Fruit fly (Drosophila melanogaster) whole organism, wandering third instar larva: ENCODE data around the gene Nep6.

ENCODE experiments used
- Abd-B ChIP-seq: fragments of >200 bp; optimal IDR thresholded peaks from 2 replicates; lab custom pipeline; 2017; ENCODE audit warnings: missing biosample characterization, missing genetic modification characterization
- CG9705 ChIP-seq: fragments of 200-800 bp; sonication (Bioruptor generic); optimal IDR thresholded peaks from 2 replicates; lab custom pipeline; 2018; ENCODE audit warnings: missing biosample characterization, mild to moderate bottlenecking, missing genetic modification characterization
- Dfd ChIP-seq: fragments of >200 bp; optimal IDR thresholded peaks from 2 replicates; lab custom pipeline; 2017; ENCODE audit warnings: missing biosample characterization, missing genetic modification characterization
- Dif ChIP-seq: fragments of 200-275, 200-300 bp; sonication (Bioruptor generic); optimal IDR thresholded peaks from 2 replicates; lab custom pipeline; 2018; ENCODE audit warnings: missing biosample characterization, missing genetic modification characterization; ENCODE audit not compliant: partially characterized antibody
- Mio ChIP-seq: sonication (Bioruptor generic); optimal IDR thresholded peaks from 2 replicates; lab custom pipeline; 2016; ENCODE audit warnings: missing biosample characterization, missing genetic modification characterization
- Rel ChIP-seq, 2 experiments: fragments of 200-800 bp; sonication (Bioruptor generic) in 1 of 2; optimal IDR thresholded peaks; 2 replicates in 1 of 2; 3 replicates in 1 of 2; lab custom pipeline; 2016 to 2019; ENCODE audit warnings: mild to moderate bottlenecking in 2 of 2, missing biosample characterization in 2 of 2, missing genetic modification characterization in 2 of 2, moderate library complexity in 1 of 2
- fru ChIP-seq: fragments of 200-800 bp; sonication (Bioruptor generic); optimal IDR thresholded peaks from 3 replicates; lab custom pipeline; 2016; ENCODE audit warnings: missing biosample characterization, mild to moderate bottlenecking, missing genetic modification characterization
- pan ChIP-seq: fragments of >200 bp; optimal IDR thresholded peaks from 2 replicates; lab custom pipeline; 2017
- psq ChIP-seq: fragments of 200-800 bp; sonication (Bioruptor generic); optimal IDR thresholded peaks from 3 replicates; lab custom pipeline; 2017; ENCODE audit warnings: missing biosample characterization, mild to moderate bottlenecking, missing genetic modification characterization, moderate library complexity
- sage ChIP-seq: fragments of 200-800 bp; sonication (Bioruptor generic); optimal IDR thresholded peaks from 2 replicates; lab custom pipeline; 2016; ENCODE audit warnings: missing biosample characterization, mild to moderate bottlenecking, missing genetic modification characterization
- usp ChIP-seq: fragments of >200 bp; optimal IDR thresholded peaks from 2 replicates; lab custom pipeline; 2017; ENCODE audit warnings: missing biosample characterization, missing genetic modification characterization

dm6 chrX:12764640-12765039, 36.8 kb upstream of the Nep6 start:
- TF ChIP-seq usp (GFP tag; lab: Kevin White, UChicago) (no peak), psq (GFP tag; lab: Kevin White, UChicago) (no peak), Abd-B (GFP tag; lab: Kevin White, UChicago) (no peak), Mio (no peak), fru (GFP tag; lab: Kevin White, UChicago) (no peak), Dfd (no peak), Dif (GFP tag; lab: Kevin White, UChicago) (no peak), pan (lab: Kevin White, UChicago) (no peak), CG9705 (GFP tag; lab: Kevin White, UChicago) (no peak), Rel (GFP tag; optimal IDR thresholded peaks at IDR 0.05; lab: Kevin White, UChicago) (no peak), Rel (tag; optimal IDR thresholded peaks at IDR 0.05; lab: Kevin White, UChicago) (no peak), sage (GFP tag; lab: Kevin White, UChicago) (no peak)
